Worm (Caenorhabditis elegans) whole organism, mixed stage, embryonic: ENCODE data around the gene ketn-1.

Source experiments
- M03D4.4 ChIP-seq: sonication (generic microtip); optimal IDR thresholded peaks from 2 replicates; lab custom pipeline; 2017; ENCODE audit warnings: mild to moderate bottlenecking, missing genetic modification characterization, missing compliant biosample characterization
- ceh-43 ChIP-seq: fragments of 200-800 bp; sonication (Bioruptor generic); optimal IDR thresholded peaks from 2 replicates; lab custom pipeline; 2018; ENCODE audit warnings: mild to moderate bottlenecking, missing genetic modification characterization, moderate library complexity, missing compliant biosample characterization
- elt-3 ChIP-seq: fragments of 150-350 bp; optimal IDR thresholded peaks from 2 replicates; lab custom pipeline; 2014; ENCODE audit warnings: missing biosample characterization, missing genetic modification characterization
- hlh-1 ChIP-seq: fragments of 150-350 bp; optimal IDR thresholded peaks from 2 replicates; lab custom pipeline; 2014; ENCODE audit warnings: missing biosample characterization, missing genetic modification reagents, missing genetic modification characterization
- nhr-12 ChIP-seq: fragments of 150-350 bp; optimal IDR thresholded peaks from 2 replicates; lab custom pipeline; 2014; ENCODE audit warnings: missing biosample characterization, missing genetic modification characterization
- nhr-28 ChIP-seq: fragments of 150-350 bp; optimal IDR thresholded peaks from 2 replicates; lab custom pipeline; 2014; ENCODE audit warnings: missing biosample characterization, missing genetic modification characterization
- nhr-76 ChIP-seq: sonication (generic microtip); optimal IDR thresholded peaks from 2 replicates; lab custom pipeline; 2017; ENCODE audit warnings: missing biosample characterization, missing genetic modification characterization
- pha-4 ChIP-seq: fragments of 150-350 bp; optimal IDR thresholded peaks from 2 replicates; lab custom pipeline; 2018; ENCODE audit warnings: missing biosample characterization, missing genetic modification reagents, missing genetic modification characterization
- tbx-8 ChIP-seq: fragments of 200-800 bp; sonication (Bioruptor generic); optimal IDR thresholded peaks from 2 replicates; lab custom pipeline; 2018; ENCODE audit warnings: mild to moderate bottlenecking, missing genetic modification characterization, moderate library complexity, missing compliant biosample characterization
- unc-39 ChIP-seq: fragments of 150-350 bp; optimal IDR thresholded peaks from 2 replicates; lab custom pipeline; 2014; ENCODE audit warnings: missing biosample characterization, missing genetic modification characterization
- ztf-11 ChIP-seq: fragments of 150-350 bp; optimal IDR thresholded peaks from 2 replicates; lab custom pipeline; 2014; ENCODE audit warnings: missing biosample characterization, missing genetic modification characterization

DNA sequence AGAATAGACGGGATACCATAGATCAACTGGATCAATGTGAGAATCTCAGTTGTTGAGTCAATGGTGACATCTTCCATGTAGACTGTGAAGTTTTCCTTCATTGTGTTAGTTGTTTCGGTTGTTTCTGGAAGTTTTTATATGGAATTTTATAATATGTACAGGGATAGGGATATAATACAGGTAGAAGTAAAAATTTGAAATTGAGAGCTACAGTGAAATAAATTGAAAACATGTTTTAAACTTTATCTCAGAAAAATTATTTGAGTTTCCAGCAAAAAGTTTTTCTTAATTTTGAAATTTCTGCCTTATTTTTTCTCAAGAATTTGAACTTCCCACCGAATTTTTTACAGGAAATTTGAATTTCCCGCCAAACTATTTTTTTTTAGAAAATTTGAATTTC, 65.4 kb downstream of the ketn-1 start, which contains the start of gene srg-62:
- TF ChIP-seq nhr-28 (tag; lab: Kevin White, UChicago) (no peak), unc-39 (tag; lab: Kevin White, UChicago) (no peak), nhr-76 (tag; lab: Kevin White, UChicago) (no peak), hlh-1 (no peak), pha-4 (tag; lab: Kevin White, UChicago) (no peak), ceh-43 (no peak), nhr-12 (tag; lab: Kevin White, UChicago) (no peak), elt-3 (tag; lab: Kevin White, UChicago) (no peak), M03D4.4 (tag; lab: Kevin White, UChicago) (no peak), ztf-11 (tag; lab: Kevin White, UChicago) (no peak), tbx-8 (GFP tag; lab: Kevin White, UChicago) (no peak)
